Fruit fly (Drosophila melanogaster) whole organism, embryonic: ENCODE results near the gene Sf3b1.

Source experiments
- Abd-B ChIP-seq: fragments of 200-800 bp; sonication (Bioruptor generic); optimal IDR thresholded peaks from 2 replicates; lab custom pipeline; 2018; ENCODE audit warnings: missing biosample characterization, mild to moderate bottlenecking, missing genetic modification characterization, moderate library complexity
- Antp ChIP-seq: fragments of 200-800 bp; sonication (Bioruptor generic); optimal IDR thresholded peaks from 3 replicates; lab custom pipeline; 2016; ENCODE audit warnings: missing biosample characterization, missing genetic modification characterization
- CG1024 ChIP-seq: fragments of 200-800 bp; sonication (Bioruptor generic); IDR thresholded peaks from 2 replicates; pipeline ENCODE4 v1.3.6; 2022; ENCODE audit warnings: missing biosample characterization, missing genetic modification characterization
- CG10565 ChIP-seq: fragments of 200-800 bp; sonication (Bioruptor generic); optimal IDR thresholded peaks from 3 replicates; lab custom pipeline; 2016; ENCODE audit warnings: missing biosample characterization, mild to moderate bottlenecking, missing genetic modification characterization
- CG12236 ChIP-seq: fragments of 200-800 bp; sonication (Bioruptor generic); optimal IDR thresholded peaks from 2 replicates; lab custom pipeline; 2016; ENCODE audit warnings: missing biosample characterization, missing genetic modification characterization
- CG13624 ChIP-seq: fragments of 200-800 bp; sonication (Bioruptor generic); optimal IDR thresholded peaks from 2 replicates; lab custom pipeline; 2016; ENCODE audit warnings: missing biosample characterization, missing genetic modification characterization
- CG14441 ChIP-seq: fragments of 200-800 bp; sonication (Bioruptor generic); IDR thresholded peaks from 2 replicates; pipeline ENCODE4 v1.3.6; 2022; ENCODE audit warnings: missing biosample characterization, missing genetic modification characterization
- CG14710 ChIP-seq: fragments of 200-800 bp; sonication (Bioruptor generic); optimal IDR thresholded peaks from 3 replicates; lab custom pipeline; 2019; ENCODE audit warnings: missing biosample characterization, mild to moderate bottlenecking, missing genetic modification characterization, moderate library complexity
- CG14860 ChIP-seq: fragments of 200-800 bp; sonication (Bioruptor generic); IDR thresholded peaks from 3 replicates; pipeline ENCODE4 v1.3.6; 2022; ENCODE audit warnings: missing biosample characterization, missing genetic modification characterization; ENCODE audit not compliant: partially characterized antibody
- CG16815 ChIP-seq: fragments of 200-800 bp; sonication (Bioruptor generic); optimal IDR thresholded peaks from 3 replicates; lab custom pipeline; 2017; ENCODE audit warnings: missing biosample characterization, mild to moderate bottlenecking, missing genetic modification characterization
- CG17802 ChIP-seq: fragments of 200-800 bp; sonication (Bioruptor generic); optimal IDR thresholded peaks from 2 replicates; lab custom pipeline; 2018; ENCODE audit warnings: missing biosample characterization, mild to moderate bottlenecking, missing genetic modification characterization, moderate library complexity
- CG18262 ChIP-seq: fragments of 200-800 bp; optimal IDR thresholded peaks from 3 replicates; lab custom pipeline; 2019; ENCODE audit warnings: missing biosample characterization, mild to moderate bottlenecking, missing genetic modification characterization, moderate library complexity
- CG18764 ChIP-seq: fragments of 200-800 bp; sonication (Bioruptor generic); optimal IDR thresholded peaks from 3 replicates; lab custom pipeline; 2016; ENCODE audit warnings: missing biosample characterization, missing genetic modification characterization
- CG2120 ChIP-seq: fragments of 200-800 bp; sonication (Bioruptor generic); optimal IDR thresholded peaks from 3 replicates; lab custom pipeline; 2016; ENCODE audit warnings: missing biosample characterization, missing genetic modification characterization
- CG2202 ChIP-seq: fragments of 200-800 bp; sonication (Bioruptor generic); optimal IDR thresholded peaks from 2 replicates; lab custom pipeline; 2018; ENCODE audit warnings: missing biosample characterization, mild to moderate bottlenecking, missing genetic modification characterization
- CG2712 ChIP-seq: fragments of 200-800 bp; optimal IDR thresholded peaks from 3 replicates; lab custom pipeline; 2019; ENCODE audit warnings: missing biosample characterization, mild to moderate bottlenecking, missing genetic modification characterization, moderate library complexity
- CG4282 ChIP-seq: fragments of 200-800 bp; sonication (Bioruptor generic); optimal IDR thresholded peaks from 2 replicates; lab custom pipeline; 2016; ENCODE audit warnings: missing biosample characterization, missing genetic modification characterization
- CG43689 ChIP-seq: fragments of 200-800 bp; sonication (Bioruptor generic); IDR thresholded peaks from 2 replicates; pipeline ENCODE4 v1.3.6; 2022; ENCODE audit warnings: missing biosample characterization, missing genetic modification characterization
- CG4730 ChIP-seq: fragments of 200-800 bp; sonication (Bioruptor generic); IDR thresholded peaks from 2 replicates; pipeline ENCODE4 v1.3.6; 2022; ENCODE audit warnings: missing biosample characterization, missing genetic modification characterization
- CG6813 ChIP-seq: fragments of 200-800 bp; sonication (Bioruptor generic); optimal IDR thresholded peaks from 2 replicates; lab custom pipeline; 2017; ENCODE audit warnings: missing biosample characterization, missing genetic modification characterization, mild to moderate bottlenecking, moderate library complexity, missing genetic modification reagents
- CG7556 ChIP-seq: fragments of 200-800 bp; sonication (Bioruptor generic); optimal IDR thresholded peaks from 2 replicates; lab custom pipeline; 2017; ENCODE audit warnings: missing biosample characterization, mild to moderate bottlenecking, missing genetic modification characterization
- CG7786 ChIP-seq: fragments of 200-800 bp; sonication (Bioruptor generic); optimal IDR thresholded peaks from 2 replicates; lab custom pipeline; 2016; ENCODE audit warnings: missing biosample characterization, missing genetic modification characterization
- CG8089 ChIP-seq: fragments of 200-800 bp; sonication (Bioruptor generic); optimal IDR thresholded peaks from 3 replicates; lab custom pipeline; 2016; ENCODE audit warnings: missing biosample characterization, missing genetic modification characterization
- CG9727 ChIP-seq: fragments of 200-800 bp; sonication (Bioruptor generic); optimal IDR thresholded peaks from 3 replicates; lab custom pipeline; 2017; ENCODE audit warnings: missing biosample characterization, mild to moderate bottlenecking, missing genetic modification characterization
- Doc3 ChIP-seq: fragments of 200-800 bp; sonication (Bioruptor generic); IDR thresholded peaks from 3 replicates; pipeline ENCODE4 v1.3.6; 2022; ENCODE audit warnings: missing biosample characterization, missing genetic modification characterization; ENCODE audit not compliant: partially characterized antibody
- Ets97D ChIP-seq: fragments of 200-800 bp; sonication (Bioruptor generic); optimal IDR thresholded peaks from 3 replicates; lab custom pipeline; 2016; ENCODE audit warnings: missing biosample characterization, missing genetic modification characterization
- HLH4C ChIP-seq: fragments of 200-800 bp; sonication (Bioruptor generic); IDR thresholded peaks from 3 replicates; pipeline ENCODE4 v1.3.6; 2022; ENCODE audit warnings: missing biosample characterization, missing genetic modification characterization; ENCODE audit not compliant: partially characterized antibody
- HLHmδ ChIP-seq: fragments of 200-800 bp; sonication (Bioruptor generic); optimal IDR thresholded peaks from 2 replicates; lab custom pipeline; 2018; ENCODE audit warnings: missing biosample characterization, mild to moderate bottlenecking, missing genetic modification characterization, moderate library complexity
- MBD-R2 ChIP-seq: fragments of 200-800 bp; sonication (Bioruptor generic); IDR thresholded peaks from 2 replicates; pipeline ENCODE4 v1.3.6; 2022; ENCODE audit warnings: missing biosample characterization, missing genetic modification characterization
- MESR4 ChIP-seq: fragments of 200-800 bp; sonication (Bioruptor generic); optimal IDR thresholded peaks from 2 replicates; lab custom pipeline; 2018; ENCODE audit warnings: missing biosample characterization, mild to moderate bottlenecking, missing genetic modification characterization, moderate library complexity
- NFAT ChIP-seq: fragments of 200-800 bp; sonication (Bioruptor generic); IDR thresholded peaks from 2 replicates; pipeline ENCODE4 v1.3.6; 2022; ENCODE audit warnings: missing biosample characterization, missing genetic modification characterization
- Nf-YC ChIP-seq: fragments of 200-800 bp; optimal IDR thresholded peaks from 3 replicates; lab custom pipeline; 2019; ENCODE audit warnings: missing biosample characterization, mild to moderate bottlenecking, missing genetic modification characterization, moderate library complexity
- Sox100B ChIP-seq: fragments of 200-800 bp; sonication (Bioruptor generic); optimal IDR thresholded peaks from 3 replicates; lab custom pipeline; 2018; ENCODE audit warnings: missing biosample characterization, mild to moderate bottlenecking, missing genetic modification characterization
- Trl ChIP-seq, 3 experiments: fragments of >200 bp in 2 of 3; fragments of 200-800 bp in 1 of 3; sonication (Bioruptor generic) in 1 of 3; optimal IDR thresholded peaks; 2 replicates in 1 of 3; 3 replicates in 2 of 3; lab custom pipeline; 2016 to 2017; ENCODE audit warnings: missing biosample characterization in 1 of 3, missing genetic modification characterization in 1 of 3
- da ChIP-seq: fragments of 200-800 bp; sonication (Bioruptor generic); optimal IDR thresholded peaks from 2 replicates; lab custom pipeline; 2016; ENCODE audit warnings: missing biosample characterization, missing genetic modification characterization
- dan ChIP-seq: fragments of 200-800 bp; sonication (Bioruptor generic); IDR thresholded peaks from 2 replicates; pipeline ENCODE4 v1.3.6; 2022; ENCODE audit warnings: missing biosample characterization, missing genetic modification characterization
- eve ChIP-seq, 2 experiments: fragments of >200 bp; optimal IDR thresholded peaks; 2 replicates each; lab custom pipeline; 2017; ENCODE audit warnings: missing biosample characterization in 2 of 2, missing genetic modification characterization in 2 of 2
- fd64A ChIP-seq: fragments of 200-800 bp; sonication (Bioruptor generic); optimal IDR thresholded peaks from 3 replicates; lab custom pipeline; 2018; ENCODE audit warnings: missing biosample characterization, mild to moderate bottlenecking, missing genetic modification characterization
- fd96Cb ChIP-seq: fragments of 200-800 bp; sonication (Bioruptor generic); optimal IDR thresholded peaks from 2 replicates; lab custom pipeline; 2018; ENCODE audit warnings: missing biosample characterization, mild to moderate bottlenecking, missing genetic modification characterization, moderate library complexity
- gcm2 ChIP-seq: fragments of 200-800 bp; sonication (Bioruptor generic); optimal IDR thresholded peaks from 2 replicates; lab custom pipeline; 2016; ENCODE audit warnings: missing biosample characterization, missing genetic modification characterization
- gfzf ChIP-seq: fragments of 200-800 bp; sonication (Bioruptor generic); optimal IDR thresholded peaks from 2 replicates; lab custom pipeline; 2016; ENCODE audit warnings: missing biosample characterization, mild to moderate bottlenecking, missing genetic modification characterization, moderate library complexity
- hth ChIP-seq: fragments of >200 bp; optimal IDR thresholded peaks from 2 replicates; lab custom pipeline; 2017; ENCODE audit warnings: inconsistent platforms
- inv ChIP-seq: fragments of 200-800 bp; sonication (Bioruptor generic); IDR thresholded peaks from 2 replicates; pipeline ENCODE4 v1.3.6; 2022; ENCODE audit warnings: missing biosample characterization, missing genetic modification characterization; ENCODE audit not compliant: partially characterized antibody
- jigr1 ChIP-seq: fragments of 200-800 bp; sonication (Bioruptor generic); IDR thresholded peaks from 3 replicates; pipeline ENCODE4 v1.3.6; 2022; ENCODE audit warnings: missing biosample characterization, missing genetic modification characterization
- klu ChIP-seq: fragments of 200-800 bp; sonication (Bioruptor generic); IDR thresholded peaks from 2 replicates; pipeline ENCODE4 v1.3.6; 2022; ENCODE audit warnings: missing biosample characterization, missing genetic modification characterization
- ranshi ChIP-seq: fragments of 200-800 bp; sonication (Bioruptor generic); IDR thresholded peaks from 2 replicates; pipeline ENCODE4 v1.3.6; 2022; ENCODE audit warnings: missing biosample characterization, missing genetic modification characterization
- repo ChIP-seq: fragments of 200-800 bp; sonication (Bioruptor generic); optimal IDR thresholded peaks from 2 replicates; lab custom pipeline; 2016; ENCODE audit warnings: missing biosample characterization, missing genetic modification characterization
- run ChIP-seq: fragments of 200-800 bp; sonication (Bioruptor generic); optimal IDR thresholded peaks from 3 replicates; lab custom pipeline; 2018; ENCODE audit warnings: missing biosample characterization, mild to moderate bottlenecking, missing genetic modification characterization
- sr ChIP-seq: fragments of 200-800 bp; sonication (Bioruptor generic); IDR thresholded peaks from 3 replicates; pipeline ENCODE4 v1.3.6; 2022; ENCODE audit warnings: missing biosample characterization, missing genetic modification characterization
- ssp ChIP-seq: fragments of 200-800 bp; sonication (Bioruptor generic); IDR thresholded peaks from 2 replicates; pipeline ENCODE4 v1.3.6; 2022; ENCODE audit warnings: missing biosample characterization, missing genetic modification characterization
- tgo ChIP-seq: fragments of 200-800 bp; sonication (Bioruptor generic); IDR thresholded peaks from 3 replicates; pipeline ENCODE4 v1.3.6; 2022; ENCODE audit warnings: missing biosample characterization, missing genetic modification characterization
- trem ChIP-seq: fragments of 200-800 bp; optimal IDR thresholded peaks from 3 replicates; lab custom pipeline; 2019; ENCODE audit warnings: missing biosample characterization, mild to moderate bottlenecking, missing genetic modification characterization, moderate library complexity

Gene Sf3b1

dm6 chr2L:606165-606564 lies 38.0 kb downstream of the Sf3b1 start (continued):
- peak; percentile 11 for TF ChIP-seq CG7786 (GFP tag; lab: Kevin White, UChicago)
- no peak for TF ChIP-seq ranshi
- TF ChIP-seq hth, result no peak
- peak; percentile 39 for TF ChIP-seq CG2202 (tag; lab: Kevin White, UChicago)
- no peak for TF ChIP-seq Trl (optimal IDR thresholded peaks at IDR 0.05; lab: Kevin White, UChicago)
- TF ChIP-seq Trl (GFP tag; optimal IDR thresholded peaks at IDR 0.05; lab: Kevin White, UChicago), result peak; percentile 13
- TF ChIP-seq CG18262, result peak; percentile 60
- no peak for TF ChIP-seq HLHmδ (GFP tag; lab: Kevin White, UChicago)
- peak; percentile 72 for TF ChIP-seq CG2712 (tag; lab: Kevin White, UChicago)
- TF ChIP-seq fd96Cb (tag; lab: Kevin White, UChicago), result peak; percentile 45
- TF ChIP-seq CG9727 (GFP tag; lab: Kevin White, UChicago), result peak; percentile 47
- no peak for TF ChIP-seq MESR4 (GFP tag; lab: Kevin White, UChicago)
- peak; percentile 11 for TF ChIP-seq CG12236 (GFP tag; lab: Kevin White, UChicago)
- no peak for TF ChIP-seq CG43689
- TF ChIP-seq CG4730 (GFP tag; lab: Robert Waterston, UW), result no peak
- no peak for TF ChIP-seq CG10565 (GFP tag; lab: Kevin White, UChicago)
- no peak for TF ChIP-seq sr (GFP tag; lab: Robert Waterston, UW)
- no peak for TF ChIP-seq run (tag; lab: Kevin White, UChicago)
- no peak for TF ChIP-seq CG7556 (GFP tag; lab: Kevin White, UChicago)
- TF ChIP-seq CG16815 (GFP tag; lab: Kevin White, UChicago), result peak; percentile 67
- TF ChIP-seq CG14710 (tag; lab: Kevin White, UChicago), result peak; percentile 42
- TF ChIP-seq Nf-YC (tag; lab: Kevin White, UChicago), result no peak
- TF ChIP-seq da (GFP tag; lab: Kevin White, UChicago), result no peak
- 0 out of 2 replicates have a peak, but pooled peaks have one; percentile 19 for TF ChIP-seq ssp (GFP tag; lab: Robert Waterston, UW)
- TF ChIP-seq MBD-R2 (GFP tag; lab: Robert Waterston, UW), result no peak
- no peak for TF ChIP-seq repo (GFP tag; lab: Kevin White, UChicago)
- TF ChIP-seq Sox100B, result no peak
- TF ChIP-seq Antp (GFP tag; lab: Kevin White, UChicago), result no peak
- TF ChIP-seq CG13624, result no peak
- TF ChIP-seq fd64A (GFP tag; lab: Kevin White, UChicago), result no peak
- no peak for TF ChIP-seq NFAT
- TF ChIP-seq Abd-B (GFP tag; lab: Kevin White, UChicago), result no peak
- no peak for TF ChIP-seq Ets97D (GFP tag; lab: Kevin White, UChicago)
- TF ChIP-seq trem (tag; lab: Kevin White, UChicago), result peak; percentile 43
- TF ChIP-seq eve (GFP tag; optimal IDR thresholded peaks at IDR 0.05; lab: Kevin White, UChicago), result peak in 1 of 2 experiments; percentile 69
- no peak for TF ChIP-seq CG6813 (GFP tag; lab: Kevin White, UChicago)
- no peak for TF ChIP-seq CG4282 (GFP tag; lab: Kevin White, UChicago)
- no peak for TF ChIP-seq tgo (GFP tag; lab: Robert Waterston, UW)
- no peak for TF ChIP-seq CG14860
- no peak for TF ChIP-seq CG17802
- TF ChIP-seq CG2120 (GFP tag; lab: Kevin White, UChicago), result no peak
- TF ChIP-seq CG18764 (GFP tag; lab: Kevin White, UChicago), result peak; percentile 12
- TF ChIP-seq jigr1 (GFP tag; lab: Robert Waterston, UW), result no peak
- TF ChIP-seq gcm2 (GFP tag; lab: Kevin White, UChicago), result no peak
- TF ChIP-seq CG8089, result no peak
- TF ChIP-seq klu (GFP tag; lab: Robert Waterston, UW), result no peak
- no peak for TF ChIP-seq gfzf (GFP tag; lab: Kevin White, UChicago)
- TF ChIP-seq CG1024 (GFP tag; lab: Robert Waterston, UW), result 0 out of 2 replicates have a peak, but pooled peaks have one; percentile 14
- TF ChIP-seq dan (GFP tag; lab: Robert Waterston, UW), result peak; percentile 62; the same call in 1 of the 2 replicates
- TF ChIP-seq Doc3 (GFP tag; lab: Robert Waterston, UW), result no peak
- TF ChIP-seq CG14441 (GFP tag; lab: Robert Waterston, UW), result no peak
- TF ChIP-seq inv (GFP tag; lab: Robert Waterston, UW), result no peak
- TF ChIP-seq HLH4C (GFP tag; lab: Robert Waterston, UW), result no peak
